Fruit fly (Drosophila melanogaster): Measurements from ENCODE around the gene CG34404.
A peak's percentile ranks its signal among the peaks of the same experiment; 100 is the strongest.

CG34404 gene

DNA sequence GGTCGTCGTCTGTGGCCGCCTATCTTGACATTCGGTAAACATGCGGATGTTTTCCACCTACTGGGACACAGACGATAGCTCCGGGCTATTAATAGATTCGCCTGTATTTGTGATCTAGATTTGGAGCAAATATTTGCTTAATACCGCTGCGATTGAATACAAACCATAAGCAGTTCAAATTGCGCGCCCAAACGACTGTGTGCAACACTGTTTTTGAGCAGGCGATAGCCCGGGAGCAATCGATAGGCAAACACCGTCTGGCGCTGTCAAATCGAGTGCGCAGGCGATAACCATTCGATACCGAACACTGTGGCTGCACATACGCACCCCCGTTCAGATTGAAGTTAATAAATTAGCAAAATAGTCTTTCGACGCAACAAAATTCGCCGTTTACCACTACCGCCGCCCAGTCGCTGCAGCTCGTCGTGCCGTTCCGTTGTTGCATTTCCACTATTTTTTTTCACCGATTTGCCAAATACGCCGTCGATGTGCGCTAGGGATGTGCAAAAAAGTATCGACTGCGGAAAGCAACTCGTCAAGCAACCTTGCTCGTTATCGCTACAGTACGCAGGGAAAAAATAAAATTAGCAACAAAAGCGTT is 40.8 kb upstream of the CG34404 start, which contains the start of gene Atx2 (continued):
- TF ChIP-seq psq (GFP tag; optimal IDR thresholded peaks at IDR 0.05) (no peak), zfh2 (GFP tag; optimal IDR thresholded peaks at IDR 0.05) (peak; percentile 74), so (GFP tag; IDR thresholded peaks at IDR 0.05) (0 out of 3 replicates have a peak, but pooled peaks have one; percentile 9), Trl (optimal IDR thresholded peaks at IDR 0.05) (no peak), Trl (GFP tag; optimal IDR thresholded peaks at IDR 0.05) (peak; percentile 24), sqz (GFP tag; optimal IDR thresholded peaks at IDR 0.05) (peak; percentile 53), fd64A (GFP tag; optimal IDR thresholded peaks at IDR 0.05) (peak; percentile 43), sr (GFP tag; IDR thresholded peaks at IDR 0.05) (no peak), lbe (GFP tag; optimal IDR thresholded peaks at IDR 0.05) (no peak), nerfin-2 (GFP tag; IDR thresholded peaks at IDR 0.05; ENCODE audit: partially characterized antibody) (peak; percentile 88), E2f2 (GFP tag; IDR thresholded peaks at IDR 0.05) (peak; percentile 98), Dfd (GFP tag; optimal IDR thresholded peaks at IDR 0.05) (no peak), Gug (GFP tag; IDR thresholded peaks at IDR 0.05) (peak; percentile 30; the same call in 1 of the 4 replicates), CG4282 (GFP tag; optimal IDR thresholded peaks at IDR 0.05) (peak; percentile 6), D (optimal IDR thresholded peaks at IDR 0.05) (no peak), D (GFP tag; optimal IDR thresholded peaks at IDR 0.05) (no peak), grau (tag; optimal IDR thresholded peaks at IDR 0.05) (peak; percentile 15), CG1792 (GFP tag; optimal IDR thresholded peaks at IDR 0.05) (peak; percentile 54), B-H1 (GFP tag; IDR thresholded peaks at IDR 0.05) (no peak), CG15073 (GFP tag; optimal IDR thresholded peaks at IDR 0.05) (no peak), Hey (tag; optimal IDR thresholded peaks at IDR 0.05) (no peak), CG18476 (GFP tag; optimal IDR thresholded peaks at IDR 0.05) (peak; percentile 19), CG1603 (tag; optimal IDR thresholded peaks at IDR 0.05) (peak; percentile 76), CG31224 (GFP tag; IDR thresholded peaks at IDR 0.05) (no peak), CG14860 (GFP tag; IDR thresholded peaks at IDR 0.05; ENCODE audit: partially characterized antibody) (peak; percentile 97), CG17612 (GFP tag; IDR thresholded peaks at IDR 0.05) (no peak), odd (GFP tag; optimal IDR thresholded peaks at IDR 0.05) (no peak), Taf1 (GFP tag; IDR thresholded peaks at IDR 0.05) (no peak), dati (GFP tag; IDR thresholded peaks at IDR 0.05) (no peak), CG8944 (GFP tag; optimal IDR thresholded peaks at IDR 0.05) (peak; percentile 7), kni (GFP tag; optimal IDR thresholded peaks at IDR 0.05) (no peak), stc (GFP tag; IDR thresholded peaks at IDR 0.05) (0 out of 2 replicates have a peak, but pooled peaks have one; percentile 22), CG18599 (GFP tag; optimal IDR thresholded peaks at IDR 0.05) (peak; percentile 37), onecut (GFP tag; IDR thresholded peaks at IDR 0.05) (peak; percentile 14; the same call in 1 of the 2 replicates), sens-2 (GFP tag; IDR thresholded peaks at IDR 0.05) (no peak), Lhr (GFP tag; optimal IDR thresholded peaks at IDR 0.05) (peak; percentile 49), HmgZ (tag; optimal IDR thresholded peaks at IDR 0.05) (peak; percentile 74), CG17359 (tag; optimal IDR thresholded peaks at IDR 0.05) (peak; percentile 18), Atf3 (GFP tag; optimal IDR thresholded peaks at IDR 0.05) (no peak), CG2875 (GFP tag; optimal IDR thresholded peaks at IDR 0.05) (no peak), CG11560 (tag; IDR thresholded peaks at IDR 0.05) (peak; percentile 100), fd3F (GFP tag; optimal IDR thresholded peaks at IDR 0.05) (no peak), tap (tag; optimal IDR thresholded peaks at IDR 0.05) (no peak), CG7745 (tag; optimal IDR thresholded peaks at IDR 0.05) (no peak), ATbp (GFP tag; optimal IDR thresholded peaks at IDR 0.05) (peak; percentile 8), Spps (tag; optimal IDR thresholded peaks at IDR 0.05) (no peak), CG9727 (GFP tag; optimal IDR thresholded peaks at IDR 0.05) (no peak), unpg (GFP tag; optimal IDR thresholded peaks at IDR 0.05) (no peak), CG15269 (tag; optimal IDR thresholded peaks at IDR 0.05) (no peak), CG2202 (tag; optimal IDR thresholded peaks at IDR 0.05) (peak; percentile 24), otp (GFP tag; IDR thresholded peaks at IDR 0.05) (no peak)
